Worm (Caenorhabditis elegans): ENCODE data around the gene C01G6.2.
A peak's percentile ranks its signal among the peaks of the same experiment; 100 is the strongest.

The C01G6.2 gene

ce11 chrII:9289127-9289526 is 22.3 kb downstream of the C01G6.2 start:
- TF ChIP-seq aha-1 (tag): peak; percentile 45
- no peak for TF ChIP-seq Y5F2A.4 (GFP tag; optimal IDR thresholded peaks at IDR 0.05)
- no peak for TF ChIP-seq lin-1 (GFP tag; IDR thresholded peaks at IDR 0.05)
- no peak for TF ChIP-seq dmd-6 (GFP tag; IDR thresholded peaks at IDR 0.05)
- peak in 1 of 2 experiments; percentile 10 for TF ChIP-seq hif-1 (tag; optimal IDR thresholded peaks at IDR 0.05)

DNA sequence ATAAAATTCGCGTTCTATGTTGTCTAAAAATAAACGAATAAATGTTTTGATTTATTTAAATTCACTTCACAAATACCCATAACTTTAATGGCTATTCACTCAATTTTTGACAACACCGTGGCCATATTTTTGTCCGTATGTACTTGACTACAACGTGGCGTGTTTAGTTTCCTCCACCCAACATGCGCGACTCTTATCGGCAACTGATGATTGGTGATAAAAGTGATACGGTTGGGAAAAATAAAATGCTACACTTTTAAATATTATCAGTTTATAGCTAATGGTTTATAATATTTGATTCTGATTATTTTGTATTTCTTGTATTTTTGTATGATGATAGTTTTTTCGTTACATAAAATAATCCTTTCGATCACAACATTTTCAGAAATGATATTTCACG is 24.8 kb downstream of the C01G6.2 start, which contains the start of gene acs-7:
Gene acs-7 (plus strand): TSS at position 386 of the 400 bp plus-strand sequence.
- TF ChIP-seq nhr-48 (tag; optimal IDR thresholded peaks at IDR 0.05) (peak; percentile 31), daf-12 (tag; optimal IDR thresholded peaks at IDR 0.05) (no peak), nhr-77 (tag; optimal IDR thresholded peaks at IDR 0.05) (peak; percentile 89), nhr-102 (tag; optimal IDR thresholded peaks at IDR 0.05) (peak; percentile 32), hlh-30 (tag; optimal IDR thresholded peaks at IDR 0.05; ENCODE audit: insufficient read depth) (peak; percentile 51), saeg-2 (GFP tag; IDR thresholded peaks at IDR 0.05) (no peak), tra-1 (GFP tag; IDR thresholded peaks at IDR 0.05) (0 out of 2 replicates have a peak, but pooled peaks have one; percentile 15), T20F7.1 (GFP tag; optimal IDR thresholded peaks at IDR 0.05) (peak; percentile 21), dve-1 (tag; optimal IDR thresholded peaks at IDR 0.05; ENCODE audit: insufficient read depth) (peak; percentile 95), ces-1 (GFP tag; optimal IDR thresholded peaks at IDR 0.05) (no peak), pqm-1 (tag; optimal IDR thresholded peaks at IDR 0.05) (peak; percentile 90), lin-13 (GFP tag; optimal IDR thresholded peaks at IDR 0.05) (no peak), mep-1 (tag; optimal IDR thresholded peaks at IDR 0.05) (peak; percentile 60), php-3 (GFP tag; IDR thresholded peaks at IDR 0.05) (peak; percentile 90), unc-39 (tag; optimal IDR thresholded peaks at IDR 0.05) (no peak), ceh-62 (tag; optimal IDR thresholded peaks at IDR 0.05) (no peak), hlh-11 (tag; optimal IDR thresholded peaks at IDR 0.05) (peak; percentile 88), dmd-6 (GFP tag; IDR thresholded peaks at IDR 0.05) (peak; percentile 87), mdl-1 (tag; optimal IDR thresholded peaks at IDR 0.05) (peak in 1 of 2 experiments; percentile 74), mxl-3 (GFP tag; optimal IDR thresholded peaks at IDR 0.05) (peak; percentile 59), lin-39 (tag; optimal IDR thresholded peaks at IDR 0.05) (no peak), nhr-111 (GFP tag; optimal IDR thresholded peaks at IDR 0.05) (no peak), hif-1 (tag; optimal IDR thresholded peaks at IDR 0.05) (no peak), nhr-10 (tag; optimal IDR thresholded peaks at IDR 0.05) (peak; percentile 2), lsy-2 (tag; optimal IDR thresholded peaks at IDR 0.05) (no peak), daf-16 (GFP tag; optimal IDR thresholded peaks at IDR 0.05) (no peak), daf-16 (tag; optimal IDR thresholded peaks at IDR 0.05) (peak; percentile 95), nhr-28 (tag; optimal IDR thresholded peaks at IDR 0.05) (peak; percentile 96), ceh-28 (tag; optimal IDR thresholded peaks at IDR 0.05) (no peak)

DNA sequence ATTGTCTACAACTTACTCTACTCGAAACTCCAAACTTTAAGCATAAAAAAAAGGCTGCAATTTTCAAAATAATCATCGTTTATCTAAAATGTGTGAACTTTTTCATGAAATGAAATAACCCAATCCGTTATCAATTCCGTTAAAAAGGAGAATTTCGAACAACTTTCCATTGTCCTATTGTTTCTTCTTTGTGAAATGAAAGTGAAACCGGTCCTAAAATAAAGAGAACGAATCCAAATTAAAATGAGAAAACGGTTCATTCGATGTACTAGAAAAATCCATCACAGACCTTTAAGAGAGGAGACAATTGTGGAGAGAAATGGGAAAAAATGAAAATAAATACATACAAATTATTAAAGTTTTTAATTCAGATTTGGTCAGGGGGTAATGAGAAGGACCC is 28.8 kb downstream of the C01G6.2 start, which contains the start of gene C01G6.9:
Gene C01G6.9 (minus strand): TSS at position 141 of the 400 bp plus-strand sequence.
- TF ChIP-seq F49E8.2 (tag; optimal IDR thresholded peaks at IDR 0.05; ENCODE audit: borderline replicate concordance): no peak
- no peak for TF ChIP-seq lin-1 (GFP tag; IDR thresholded peaks at IDR 0.05)
- TF ChIP-seq fkh-10 (GFP tag; optimal IDR thresholded peaks at IDR 0.05): no peak
- TF ChIP-seq php-3 (GFP tag; IDR thresholded peaks at IDR 0.05): no peak
- TF ChIP-seq attf-4 (tag; optimal IDR thresholded peaks at IDR 0.05): no peak
- TF ChIP-seq nhr-237 (tag; optimal IDR thresholded peaks at IDR 0.05): no peak
- no peak for TF ChIP-seq snpc-4 (tag; optimal IDR thresholded peaks at IDR 0.05)
- TF ChIP-seq skn-1 (tag; optimal IDR thresholded peaks at IDR 0.05): no peak
- no peak for TF ChIP-seq ZK546.5 (tag; optimal IDR thresholded peaks at IDR 0.05)
- no peak for TF ChIP-seq pha-4 (GFP tag; IDR thresholded peaks at IDR 0.05)
- no peak for TF ChIP-seq pha-4 (tag; optimal IDR thresholded peaks at IDR 0.05)
- TF ChIP-seq dmd-8 (GFP tag; IDR thresholded peaks at IDR 0.05): no peak
- TF ChIP-seq lin-15B (tag; optimal IDR thresholded peaks at IDR 0.05): no peak
- TF ChIP-seq daf-19 (GFP tag; conservative IDR thresholded peaks at IDR 0.05): no peak
- TF ChIP-seq zag-1 (tag; optimal IDR thresholded peaks at IDR 0.05): no peak
- TF ChIP-seq hmg-1.1 (GFP tag; IDR thresholded peaks at IDR 0.05): no peak
- TF ChIP-seq madf-5 (GFP tag; IDR thresholded peaks at IDR 0.05): no peak
- no peak for TF ChIP-seq ztf-7 (tag; optimal IDR thresholded peaks at IDR 0.05)
- TF ChIP-seq ceh-20 (GFP tag; IDR thresholded peaks at IDR 0.05): no peak
- no peak for TF ChIP-seq lim-7 (GFP tag; IDR thresholded peaks at IDR 0.05)
- TF ChIP-seq zip-11 (GFP tag; IDR thresholded peaks at IDR 0.05): no peak
